Worm (Caenorhabditis elegans): Measurements from ENCODE around the gene Y51H4A.935.

Gene Y51H4A.935

ce11 chrIV:16503590-16504217, 3.3 kb downstream of the Y51H4A.935 start:
- TF ChIP-seq R02D3.7 (tag; optimal IDR thresholded peaks at IDR 0.05) (no peak), alr-1 (tag; optimal IDR thresholded peaks at IDR 0.05) (no peak), C34F6.9 (tag; optimal IDR thresholded peaks at IDR 0.05) (no peak), snpc-4 (tag; optimal IDR thresholded peaks at IDR 0.05) (no peak), nhr-6 (tag; optimal IDR thresholded peaks at IDR 0.05) (no peak)

ce11 chrIV:16503049-16503448, 4.0 kb downstream of the Y51H4A.935 start:
- no peak for TF ChIP-seq lin-11 (tag; optimal IDR thresholded peaks at IDR 0.05)
- TF ChIP-seq egl-27 (tag; optimal IDR thresholded peaks at IDR 0.05) = no peak
- no peak for TF ChIP-seq fos-1 (tag; optimal IDR thresholded peaks at IDR 0.05)
- no peak for TF ChIP-seq sem-4 (tag; optimal IDR thresholded peaks at IDR 0.05)

- TF ChIP-seq ztf-4 (tag; optimal IDR thresholded peaks at IDR 0.05) = no peak
- no peak for TF ChIP-seq F13H6.1 (tag; optimal IDR thresholded peaks at IDR 0.05)
- no peak for TF ChIP-seq nhr-12 (tag; optimal IDR thresholded peaks at IDR 0.05)
- TF ChIP-seq skn-1 (tag; optimal IDR thresholded peaks at IDR 0.05) = no peak
- no peak for TF ChIP-seq aly-2 (tag; optimal IDR thresholded peaks at IDR 0.05)
- TF ChIP-seq sma-3 (GFP tag; optimal IDR thresholded peaks at IDR 0.05) = no peak
- TF ChIP-seq nhr-25 (tag; optimal IDR thresholded peaks at IDR 0.05) = no peak
- TF ChIP-seq nhr-237 (tag; optimal IDR thresholded peaks at IDR 0.05) = no peak
- TF ChIP-seq ztf-1 (GFP tag; conservative IDR thresholded peaks at IDR 0.05) = no peak
- TF ChIP-seq nhr-11 (tag; optimal IDR thresholded peaks at IDR 0.05) = no peak
- TF ChIP-seq mbf-1 (tag; optimal IDR thresholded peaks at IDR 0.05) = no peak
- TF ChIP-seq mab-5 (tag; optimal IDR thresholded peaks at IDR 0.05) = no peak
- no peak for TF ChIP-seq nhr-129 (tag; optimal IDR thresholded peaks at IDR 0.05)
Measured at ce11 chrIV:16502387-16502786, 4.6 kb downstream of the Y51H4A.935 start.

DNA sequence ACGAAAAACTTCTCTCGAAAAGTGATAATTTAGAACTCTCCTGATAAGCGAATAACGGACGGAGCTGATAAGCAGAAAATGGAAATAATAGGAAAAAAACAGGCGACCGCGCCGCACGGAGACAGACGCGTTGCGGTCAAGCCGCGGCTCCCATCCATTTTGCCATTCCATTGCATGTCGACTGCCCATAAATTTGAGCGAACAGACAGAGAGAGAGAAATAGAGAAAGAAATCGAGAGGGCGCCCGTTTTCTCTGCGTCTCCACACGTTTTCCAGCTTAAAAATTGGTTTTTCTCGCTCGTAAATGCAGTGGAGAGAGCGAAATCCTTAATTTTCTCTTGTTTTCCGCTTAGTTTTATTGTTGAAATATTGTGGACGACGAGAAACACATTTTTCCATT, 5.2 kb downstream of the Y51H4A.935 start:
- TF ChIP-seq nhr-129 (tag; optimal IDR thresholded peaks at IDR 0.05) (peak; percentile 61), nhr-25 (tag; optimal IDR thresholded peaks at IDR 0.05) (no peak), Y55F3AM.14 (GFP tag; optimal IDR thresholded peaks at IDR 0.05) (no peak), lin-11 (tag; optimal IDR thresholded peaks at IDR 0.05) (peak; percentile 53), sma-9 (GFP tag; optimal IDR thresholded peaks at IDR 0.05) (peak; percentile 48), sma-9 (tag; optimal IDR thresholded peaks at IDR 0.05) (no peak), egl-27 (tag; optimal IDR thresholded peaks at IDR 0.05) (peak; percentile 3), fos-1 (tag; optimal IDR thresholded peaks at IDR 0.05) (peak; percentile 84), mab-5 (tag; optimal IDR thresholded peaks at IDR 0.05) (peak; percentile 28), lsy-2 (tag; optimal IDR thresholded peaks at IDR 0.05) (peak in 1 of 2 experiments; percentile 57), sem-4 (tag; optimal IDR thresholded peaks at IDR 0.05) (peak; percentile 66), gmeb-1 (tag; optimal IDR thresholded peaks at IDR 0.05) (peak; percentile 46), F13H6.1 (tag; optimal IDR thresholded peaks at IDR 0.05) (peak; percentile 57), C34F6.9 (tag; optimal IDR thresholded peaks at IDR 0.05) (peak; percentile 75), ceh-82 (tag; optimal IDR thresholded peaks at IDR 0.05) (no peak), unc-55 (GFP tag; optimal IDR thresholded peaks at IDR 0.05) (peak; percentile 73), elt-1 (tag; optimal IDR thresholded peaks at IDR 0.05) (no peak), lin-13 (GFP tag; optimal IDR thresholded peaks at IDR 0.05) (peak; percentile 53), crh-2 (tag; optimal IDR thresholded peaks at IDR 0.05) (peak; percentile 29)

ce11 chrIV:16498031-16498442, 9.0 kb downstream of the Y51H4A.935 start:
- TF ChIP-seq fos-1 (tag; optimal IDR thresholded peaks at IDR 0.05) (peak; percentile 44), crh-2 (tag; optimal IDR thresholded peaks at IDR 0.05) (peak; percentile 72), sma-9 (GFP tag; optimal IDR thresholded peaks at IDR 0.05) (peak; percentile 74), sma-9 (tag; optimal IDR thresholded peaks at IDR 0.05) (no peak), elt-1 (tag; optimal IDR thresholded peaks at IDR 0.05) (no peak), ztf-1 (GFP tag; conservative IDR thresholded peaks at IDR 0.05) (no peak), sma-3 (GFP tag; optimal IDR thresholded peaks at IDR 0.05) (peak; percentile 59), ceh-16 (tag; optimal IDR thresholded peaks at IDR 0.05) (no peak), zag-1 (tag; optimal IDR thresholded peaks at IDR 0.05) (peak; percentile 59), alr-1 (tag; optimal IDR thresholded peaks at IDR 0.05) (no peak), elt-3 (tag; optimal IDR thresholded peaks at IDR 0.05) (no peak), lin-13 (GFP tag; optimal IDR thresholded peaks at IDR 0.05) (peak; percentile 42), unc-39 (tag; optimal IDR thresholded peaks at IDR 0.05) (no peak), F13H6.1 (tag; optimal IDR thresholded peaks at IDR 0.05) (peak; percentile 94), nhr-25 (tag; optimal IDR thresholded peaks at IDR 0.05) (peak; percentile 54), sem-4 (tag; optimal IDR thresholded peaks at IDR 0.05) (peak; percentile 87), lin-11 (tag; optimal IDR thresholded peaks at IDR 0.05) (no peak), mbf-1 (tag; optimal IDR thresholded peaks at IDR 0.05) (no peak), ZK546.5 (tag; optimal IDR thresholded peaks at IDR 0.05) (no peak), R02D3.7 (tag; optimal IDR thresholded peaks at IDR 0.05) (no peak), skn-1 (tag; optimal IDR thresholded peaks at IDR 0.05) (no peak), ama-1 (optimal IDR thresholded peaks at IDR 0.05) (no peak), lsy-2 (tag; optimal IDR thresholded peaks at IDR 0.05) (peak; percentile 7 to 69), mab-5 (tag; optimal IDR thresholded peaks at IDR 0.05) (peak; percentile 50), nhr-21 (tag; optimal IDR thresholded peaks at IDR 0.05) (peak; percentile 52), nhr-129 (tag; optimal IDR thresholded peaks at IDR 0.05) (peak; percentile 78), dmd-4 (tag; optimal IDR thresholded peaks at IDR 0.05) (no peak), peb-1 (tag; optimal IDR thresholded peaks at IDR 0.05) (no peak), Y55F3AM.14 (GFP tag; optimal IDR thresholded peaks at IDR 0.05) (no peak), C34F6.9 (tag; optimal IDR thresholded peaks at IDR 0.05) (peak; percentile 79), ztf-4 (tag; optimal IDR thresholded peaks at IDR 0.05) (peak; percentile 34), nhr-10 (tag; optimal IDR thresholded peaks at IDR 0.05) (no peak), nhr-12 (tag; optimal IDR thresholded peaks at IDR 0.05) (no peak)
